Fruit fly (Drosophila melanogaster): ENCODE data around the gene Mnn1.
A peak's percentile ranks its signal among the peaks of the same experiment; 100 is the strongest.

Gene Mnn1

DNA sequence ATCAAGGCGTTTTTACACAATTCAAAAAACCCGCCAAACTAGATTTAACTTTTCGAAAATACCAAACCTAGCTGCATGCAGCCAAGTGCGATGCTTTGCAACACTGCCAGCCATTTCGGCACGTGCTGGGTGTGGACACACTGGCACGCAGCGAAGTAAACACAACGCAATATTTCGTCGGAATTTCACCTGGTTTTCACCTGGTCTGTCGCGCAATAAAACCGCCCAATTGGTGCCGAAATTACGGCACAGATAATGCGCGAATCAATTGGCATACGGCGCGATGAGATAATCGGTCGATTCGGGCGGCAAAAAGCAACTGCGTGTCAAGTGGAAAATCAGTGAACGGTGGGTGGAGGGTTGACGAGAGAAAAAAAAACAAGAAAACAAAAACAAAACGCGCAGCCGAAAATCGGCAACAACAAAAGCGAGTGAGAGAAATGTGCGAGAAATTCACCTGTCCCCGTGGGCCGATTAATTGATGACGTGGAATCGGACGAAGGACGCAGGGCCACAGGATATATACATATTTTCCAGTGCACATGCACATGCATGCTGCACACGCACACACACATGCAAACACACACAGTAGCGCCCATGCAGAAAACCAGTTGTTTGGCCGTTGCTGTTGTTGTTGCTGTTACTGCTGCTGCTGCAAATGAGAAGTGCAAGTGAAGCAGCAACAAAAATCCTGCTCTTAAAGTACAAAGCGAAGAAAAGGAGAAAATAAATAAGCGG lies at the start of gene Mnn1:
TSS of gene Mnn1 (plus strand) at position 113 of the 738 bp plus-strand sequence.
- TF ChIP-seq ey (GFP tag; optimal IDR thresholded peaks at IDR 0.05) (peak; percentile 41), Vsx2 (GFP tag; optimal IDR thresholded peaks at IDR 0.05; ENCODE audit: partially characterized antibody) (peak; percentile 15), sv (GFP tag; optimal IDR thresholded peaks at IDR 0.05) (peak; percentile 17), CrebA (GFP tag; optimal IDR thresholded peaks at IDR 0.05; ENCODE audit: borderline replicate concordance) (no peak), Sp1 (GFP tag; optimal IDR thresholded peaks at IDR 0.05) (peak; percentile 51), woc (GFP tag; optimal IDR thresholded peaks at IDR 0.05) (no peak), Mio (GFP tag; optimal IDR thresholded peaks at IDR 0.05) (no peak), dl (GFP tag; optimal IDR thresholded peaks at IDR 0.05; ENCODE audit: insufficient read depth in 1 of 2, partially characterized antibody in 2 of 2) (peak in 1 of 2 experiments; percentile 8), Myc (optimal IDR thresholded peaks at IDR 0.05) (peak; percentile 35), HLH106 (tag; optimal IDR thresholded peaks at IDR 0.05) (peak; percentile 42), psq (GFP tag; optimal IDR thresholded peaks at IDR 0.05) (peak; percentile 84), Dif (GFP tag; optimal IDR thresholded peaks at IDR 0.05; ENCODE audit: partially characterized antibody) (peak; percentile 17), OdsH (GFP tag; optimal IDR thresholded peaks at IDR 0.05) (no peak), rgr (GFP tag; optimal IDR thresholded peaks at IDR 0.05) (no peak), Rel (GFP tag; optimal IDR thresholded peaks at IDR 0.05) (no peak), Rel (tag; optimal IDR thresholded peaks at IDR 0.05) (peak; percentile 86), h (GFP tag; optimal IDR thresholded peaks at IDR 0.05) (peak; percentile 82), dsf (GFP tag; optimal IDR thresholded peaks at IDR 0.05; ENCODE audit: borderline replicate concordance) (peak; percentile 5), jim (GFP tag; optimal IDR thresholded peaks at IDR 0.05) (peak; percentile 66), tai (GFP tag; optimal IDR thresholded peaks at IDR 0.05) (no peak), Dfd (GFP tag; optimal IDR thresholded peaks at IDR 0.05) (no peak), brk (GFP tag; optimal IDR thresholded peaks at IDR 0.05) (peak; percentile 53), foxo (GFP tag; optimal IDR thresholded peaks at IDR 0.05) (peak in 1 of 2 experiments; percentile 56), dmrt93B (GFP tag; optimal IDR thresholded peaks at IDR 0.05) (no peak), Hr83 (GFP tag; optimal IDR thresholded peaks at IDR 0.05; ENCODE audit: poor library complexity, severe bottlenecking) (peak; percentile 84), fru (GFP tag; optimal IDR thresholded peaks at IDR 0.05) (peak; percentile 27), CG9705 (GFP tag; optimal IDR thresholded peaks at IDR 0.05) (peak; percentile 36), pan (optimal IDR thresholded peaks at IDR 0.05) (no peak), Jra (GFP tag; optimal IDR thresholded peaks at IDR 0.05) (no peak), usp (GFP tag; optimal IDR thresholded peaks at IDR 0.05) (no peak), br (GFP tag; optimal IDR thresholded peaks at IDR 0.05) (peak; percentile 1)

DNA sequence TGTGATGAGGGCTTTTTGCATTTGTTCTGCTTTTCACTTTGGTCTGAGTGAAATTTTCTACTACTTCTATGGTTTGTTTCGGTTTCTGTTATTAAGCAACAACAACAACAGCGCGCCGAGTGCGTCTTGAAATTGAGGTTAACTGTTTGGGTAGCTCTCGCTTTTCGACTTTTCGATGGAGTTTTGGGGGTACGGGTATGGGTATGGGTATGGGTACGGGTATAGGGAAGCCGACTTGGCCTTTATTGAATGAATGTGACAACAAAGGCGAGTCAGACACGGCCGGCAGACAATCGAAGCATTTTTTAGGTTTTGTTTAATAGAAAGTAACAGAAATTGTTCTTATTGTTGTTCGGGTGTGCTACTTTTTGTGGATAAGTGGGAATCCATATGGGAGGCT lies 48.5 kb upstream of the Mnn1 start:
- TF ChIP-seq rgr (GFP tag; optimal IDR thresholded peaks at IDR 0.05) (no peak), N (GFP tag; optimal IDR thresholded peaks at IDR 0.05) (no peak), Hnf4 (GFP tag; optimal IDR thresholded peaks at IDR 0.05) (no peak), sage (GFP tag; optimal IDR thresholded peaks at IDR 0.05) (no peak), ey (GFP tag; optimal IDR thresholded peaks at IDR 0.05) (no peak), psq (GFP tag; optimal IDR thresholded peaks at IDR 0.05) (no peak), Abd-B (GFP tag; optimal IDR thresholded peaks at IDR 0.05) (no peak), Dif (GFP tag; optimal IDR thresholded peaks at IDR 0.05; ENCODE audit: partially characterized antibody) (no peak), GATAd (GFP tag; optimal IDR thresholded peaks at IDR 0.05) (no peak), OdsH (GFP tag; optimal IDR thresholded peaks at IDR 0.05) (no peak), Hr78 (GFP tag; optimal IDR thresholded peaks at IDR 0.05) (no peak), lola (GFP tag; optimal IDR thresholded peaks at IDR 0.05) (no peak), Sp1 (GFP tag; optimal IDR thresholded peaks at IDR 0.05) (no peak), Jra (GFP tag; optimal IDR thresholded peaks at IDR 0.05) (no peak)
